Fruit fly (Drosophila melanogaster): ENCODE results near the gene CG6974.

CG6974 gene

DNA sequence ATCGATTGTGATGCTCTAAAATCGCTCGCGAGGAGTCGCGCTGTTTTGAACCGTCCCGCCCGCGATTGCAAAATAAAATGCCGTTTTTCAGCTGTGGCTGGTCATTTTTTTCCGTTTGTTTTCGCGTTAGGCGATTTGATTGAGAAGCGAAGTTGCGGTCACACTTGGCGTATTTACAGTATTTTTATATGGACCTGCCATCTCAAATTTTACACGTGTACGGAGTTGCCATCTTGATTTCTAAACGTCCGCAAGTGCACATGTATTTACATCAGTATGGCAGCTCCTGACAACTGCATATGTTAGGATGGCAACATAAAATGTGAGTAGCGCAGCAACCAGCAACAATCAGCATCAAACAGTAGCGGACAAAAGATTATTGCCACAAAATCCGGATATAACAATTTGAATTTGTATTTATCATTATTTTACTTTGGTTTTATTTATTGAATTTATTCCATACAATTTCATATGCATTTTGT, 16.5 kb upstream of the CG6974 start, which contains the start of gene CG6966 (continued):
- no peak for TF ChIP-seq woc (GFP tag; optimal IDR thresholded peaks at IDR 0.05)
- peak; percentile 85 for TF ChIP-seq fru (GFP tag; optimal IDR thresholded peaks at IDR 0.05)

- TF ChIP-seq psq (GFP tag; optimal IDR thresholded peaks at IDR 0.05), result peak; percentile 39
- no peak for TF ChIP-seq CG32264 (GFP tag; optimal IDR thresholded peaks at IDR 0.05)
- TF ChIP-seq dl (GFP tag; optimal IDR thresholded peaks at IDR 0.05; ENCODE audit: insufficient read depth in 1 of 2, partially characterized antibody in 2 of 2), result peak in 1 of 2 experiments; percentile 1
These were observed 15.8 kb upstream of the CG6974 start for dm6 chr3R:15094929-15095236.

dm6 chr3R:15094218-15094928, 15.3 kb upstream of the CG6974 start:
- TF ChIP-seq Vsx2 (GFP tag; optimal IDR thresholded peaks at IDR 0.05; ENCODE audit: partially characterized antibody) (no peak), sv (GFP tag; optimal IDR thresholded peaks at IDR 0.05) (no peak), Jra (GFP tag; optimal IDR thresholded peaks at IDR 0.05) (no peak), fru (GFP tag; optimal IDR thresholded peaks at IDR 0.05) (peak; percentile 30), Hnf4 (GFP tag; optimal IDR thresholded peaks at IDR 0.05) (no peak), woc (GFP tag; optimal IDR thresholded peaks at IDR 0.05) (peak; percentile 77), Dfd (GFP tag; optimal IDR thresholded peaks at IDR 0.05) (no peak), br (GFP tag; optimal IDR thresholded peaks at IDR 0.05) (peak; percentile 23), jim (GFP tag; optimal IDR thresholded peaks at IDR 0.05) (no peak), rgr (GFP tag; optimal IDR thresholded peaks at IDR 0.05) (no peak), Hr83 (GFP tag; optimal IDR thresholded peaks at IDR 0.05; ENCODE audit: poor library complexity, severe bottlenecking) (no peak), Hr78 (GFP tag; optimal IDR thresholded peaks at IDR 0.05) (no peak), Abd-B (GFP tag; optimal IDR thresholded peaks at IDR 0.05) (no peak), Myc (optimal IDR thresholded peaks at IDR 0.05) (peak; percentile 99), dmrt93B (GFP tag; optimal IDR thresholded peaks at IDR 0.05) (no peak), GATAd (GFP tag; optimal IDR thresholded peaks at IDR 0.05) (no peak), CrebA (GFP tag; optimal IDR thresholded peaks at IDR 0.05; ENCODE audit: borderline replicate concordance) (no peak), usp (GFP tag; optimal IDR thresholded peaks at IDR 0.05) (no peak), sage (GFP tag; optimal IDR thresholded peaks at IDR 0.05) (no peak), pan (optimal IDR thresholded peaks at IDR 0.05) (no peak), h (GFP tag; optimal IDR thresholded peaks at IDR 0.05) (peak; percentile 46), foxo (GFP tag; optimal IDR thresholded peaks at IDR 0.05) (peak in 1 of 2 experiments; percentile 28), psq (GFP tag; optimal IDR thresholded peaks at IDR 0.05) (no peak), dsf (GFP tag; optimal IDR thresholded peaks at IDR 0.05; ENCODE audit: borderline replicate concordance) (no peak), CG32264 (GFP tag; optimal IDR thresholded peaks at IDR 0.05) (no peak), Mio (GFP tag; optimal IDR thresholded peaks at IDR 0.05) (no peak), OdsH (GFP tag; optimal IDR thresholded peaks at IDR 0.05) (peak; percentile 13), Rel (GFP tag; optimal IDR thresholded peaks at IDR 0.05) (no peak), Rel (tag; optimal IDR thresholded peaks at IDR 0.05) (no peak), N (GFP tag; optimal IDR thresholded peaks at IDR 0.05) (no peak), HLH106 (tag; optimal IDR thresholded peaks at IDR 0.05) (no peak), Sp1 (GFP tag; optimal IDR thresholded peaks at IDR 0.05) (peak; percentile 5), lola (GFP tag; optimal IDR thresholded peaks at IDR 0.05) (no peak), Dif (GFP tag; optimal IDR thresholded peaks at IDR 0.05; ENCODE audit: partially characterized antibody) (no peak), dl (GFP tag; optimal IDR thresholded peaks at IDR 0.05; ENCODE audit: insufficient read depth in 1 of 2, partially characterized antibody in 2 of 2) (no peak), brk (GFP tag; optimal IDR thresholded peaks at IDR 0.05) (no peak), ey (GFP tag; optimal IDR thresholded peaks at IDR 0.05) (no peak), tai (GFP tag; optimal IDR thresholded peaks at IDR 0.05) (no peak), CG9705 (GFP tag; optimal IDR thresholded peaks at IDR 0.05) (no peak)
